Fruit fly (Drosophila melanogaster) whole organism, prepupa: ENCODE measurements around the gene trk.
A peak's percentile ranks its signal among the peaks of the same experiment; 100 is the strongest.

Source experiments
- CG10631 ChIP-seq: fragments of 200-800 bp; sonication (Bioruptor generic); optimal IDR thresholded peaks from 2 replicates; lab custom pipeline; 2016; ENCODE audit warnings: missing biosample characterization, missing genetic modification characterization
- CG16779 ChIP-seq: fragments of 200-800 bp; sonication (Bioruptor generic); optimal IDR thresholded peaks from 3 replicates; lab custom pipeline; 2017; ENCODE audit warnings: missing biosample characterization, mild to moderate bottlenecking, missing genetic modification characterization
- CG3032 ChIP-seq: fragments of 200-800 bp; optimal IDR thresholded peaks from 2 replicates; lab custom pipeline; 2019; ENCODE audit warnings: missing biosample characterization, mild to moderate bottlenecking, missing genetic modification characterization, moderate library complexity
- CG32006 ChIP-seq: fragments of 200-800 bp; sonication (Bioruptor generic); optimal IDR thresholded peaks from 3 replicates; lab custom pipeline; 2017; ENCODE audit warnings: missing biosample characterization, mild to moderate bottlenecking, missing genetic modification characterization
- CG6276 ChIP-seq: fragments of 200-800 bp; sonication (Bioruptor generic); optimal IDR thresholded peaks from 2 replicates; lab custom pipeline; 2017; ENCODE audit warnings: missing biosample characterization, mild to moderate bottlenecking, missing genetic modification characterization
- CG6854 ChIP-seq: fragments of 200-800 bp; sonication (Bioruptor generic); optimal IDR thresholded peaks from 2 replicates; lab custom pipeline; 2017; ENCODE audit warnings: missing biosample characterization, mild to moderate bottlenecking, missing genetic modification characterization
- CG9139 ChIP-seq: fragments of 200-800 bp; sonication (Bioruptor generic); optimal IDR thresholded peaks from 3 replicates; lab custom pipeline; 2017; ENCODE audit warnings: missing biosample characterization, mild to moderate bottlenecking, missing genetic modification characterization
- Hr39 ChIP-seq: fragments of 200-800 bp; sonication (Bioruptor generic); optimal IDR thresholded peaks from 2 replicates; lab custom pipeline; 2016; ENCODE audit warnings: missing biosample characterization, missing genetic modification characterization
- fkh ChIP-seq: fragments of 200-800 bp; sonication (Bioruptor generic); optimal IDR thresholded peaks from 3 replicates; lab custom pipeline; 2017; ENCODE audit warnings: missing biosample characterization, mild to moderate bottlenecking, missing genetic modification characterization, moderate library complexity

- TF ChIP-seq CG16779 (tag; lab: Kevin White, UChicago), result no peak
- no peak for TF ChIP-seq CG9139
- no peak for TF ChIP-seq CG6854 (GFP tag; lab: Kevin White, UChicago)
- TF ChIP-seq CG3032, result peak; percentile 31
- TF ChIP-seq Hr39, result no peak
- no peak for TF ChIP-seq CG6276 (GFP tag; lab: Kevin White, UChicago)
- TF ChIP-seq fkh (GFP tag; lab: Kevin White, UChicago), result peak; percentile 36
- no peak for TF ChIP-seq CG32006
- TF ChIP-seq CG10631 (GFP tag; lab: Kevin White, UChicago), result no peak
Observed at dm6 chr2L:10226724-10227407, 45.3 kb downstream of the trk start, which contains the start of gene CG5708.
